Worm (Caenorhabditis elegans) whole organism, midembryonic: Measurements from ENCODE around the gene nlp-16.

Experiments
- klf-2 ChIP-seq: fragments of 200-800 bp; sonication (Bioruptor generic); conservative IDR thresholded peaks from 2 replicates; pipeline ENCODE4 v1.3.6; 2022; ENCODE audit warnings: missing genetic modification reagents, missing genetic modification characterization, missing compliant biosample characterization
- ztf-23 ChIP-seq: fragments of 200-800 bp; sonication (Bioruptor generic); IDR thresholded peaks from 2 replicates; pipeline ENCODE4 v1.3.6; 2022; ENCODE audit warnings: missing genetic modification reagents, missing genetic modification characterization, missing compliant biosample characterization

ce11 chrIV:6217066-6217465 lies 42.6 kb downstream of the nlp-16 start, which contains the start of gene C49A9.9:
- TF ChIP-seq ztf-23 (GFP tag; lab: Robert Waterston, UW) = no peak
- no peak for TF ChIP-seq klf-2 (GFP tag; lab: Robert Waterston, UW)
